Fruit fly (Drosophila melanogaster) whole organism, embryonic: ENCODE measurements around the gene Gr64d.

Experiments used
- B-H2 ChIP-seq: fragments of 200-800 bp; sonication (Bioruptor generic); optimal IDR thresholded peaks from 2 replicates; lab custom pipeline; 2018; ENCODE audit warnings: missing biosample characterization, mild to moderate bottlenecking, missing genetic modification characterization
- CG10543 ChIP-seq: fragments of 200-800 bp; sonication (Bioruptor generic); optimal IDR thresholded peaks from 3 replicates; lab custom pipeline; 2017; ENCODE audit warnings: missing biosample characterization, mild to moderate bottlenecking, missing genetic modification characterization, moderate library complexity
- CG10979 ChIP-seq: fragments of 200-800 bp; sonication (Bioruptor generic); optimal IDR thresholded peaks from 2 replicates; lab custom pipeline; 2018; ENCODE audit warnings: missing biosample characterization, mild to moderate bottlenecking, missing genetic modification characterization, moderate library complexity
- CG12659 ChIP-seq: fragments of 200-800 bp; sonication (Bioruptor generic); optimal IDR thresholded peaks from 3 replicates; lab custom pipeline; 2017; ENCODE audit warnings: mild to moderate bottlenecking, missing biosample characterization, missing genetic modification reagents, missing genetic modification characterization
- CG12942 ChIP-seq: fragments of 200-800 bp; sonication (Bioruptor generic); optimal IDR thresholded peaks from 3 replicates; lab custom pipeline; 2016; ENCODE audit warnings: missing biosample characterization, missing genetic modification characterization
- CG13424 ChIP-seq: fragments of 200-800 bp; sonication (Bioruptor generic); optimal IDR thresholded peaks from 2 replicates; lab custom pipeline; 2019; ENCODE audit warnings: missing biosample characterization, mild to moderate bottlenecking, missing genetic modification characterization, moderate library complexity
- CG13624 ChIP-seq: fragments of 200-800 bp; sonication (Bioruptor generic); optimal IDR thresholded peaks from 2 replicates; lab custom pipeline; 2016; ENCODE audit warnings: missing biosample characterization, missing genetic modification characterization
- CG13775 ChIP-seq: fragments of 200-800 bp; sonication (Bioruptor generic); optimal IDR thresholded peaks from 3 replicates; lab custom pipeline; 2017; ENCODE audit warnings: missing biosample characterization, mild to moderate bottlenecking, missing genetic modification characterization
- CG13894 ChIP-seq: fragments of 200-800 bp; sonication (Bioruptor generic); optimal IDR thresholded peaks from 3 replicates; lab custom pipeline; 2018; ENCODE audit warnings: missing biosample characterization, mild to moderate bottlenecking, missing genetic modification characterization, moderate library complexity
- CG15269 ChIP-seq: fragments of 200-800 bp; sonication (Bioruptor generic); optimal IDR thresholded peaks from 2 replicates; lab custom pipeline; 2018; ENCODE audit warnings: missing biosample characterization, mild to moderate bottlenecking, missing genetic modification characterization, moderate library complexity
- CG17361 ChIP-seq: fragments of 200-800 bp; sonication (Bioruptor generic); IDR thresholded peaks from 3 replicates; pipeline ENCODE4 v1.3.6; 2022; ENCODE audit warnings: missing biosample characterization, missing genetic modification characterization
- CG18262 ChIP-seq: fragments of 200-800 bp; optimal IDR thresholded peaks from 3 replicates; lab custom pipeline; 2019; ENCODE audit warnings: missing biosample characterization, mild to moderate bottlenecking, missing genetic modification characterization, moderate library complexity
- CG18599 ChIP-seq: fragments of 200-800 bp; sonication (Bioruptor generic); optimal IDR thresholded peaks from 3 replicates; lab custom pipeline; 2017; ENCODE audit warnings: missing biosample characterization, missing genetic modification characterization, mild to moderate bottlenecking, moderate library complexity, missing genetic modification reagents
- CG18619 ChIP-seq: fragments of 200-800 bp; sonication (Bioruptor generic); optimal IDR thresholded peaks from 3 replicates; lab custom pipeline; 2017; ENCODE audit warnings: missing biosample characterization, mild to moderate bottlenecking, missing genetic modification characterization
- CG2678 ChIP-seq: fragments of 200-800 bp; sonication (Bioruptor generic); optimal IDR thresholded peaks from 3 replicates; lab custom pipeline; 2019; ENCODE audit warnings: missing biosample characterization, mild to moderate bottlenecking, missing genetic modification characterization, moderate library complexity
- CG31441 ChIP-seq: fragments of 200-800 bp; sonication (Bioruptor generic); IDR thresholded peaks from 2 replicates; pipeline ENCODE4 v1.3.6; 2022; ENCODE audit warnings: missing biosample characterization, missing genetic modification characterization
- CG32532 ChIP-seq: fragments of 200-800 bp; sonication (Bioruptor generic); IDR thresholded peaks from 2 replicates; pipeline ENCODE4 v1.3.6; 2022; ENCODE audit warnings: missing biosample characterization, missing genetic modification characterization
- CG3281 ChIP-seq: fragments of 200-800 bp; sonication (Bioruptor generic); optimal IDR thresholded peaks from 3 replicates; lab custom pipeline; 2017; ENCODE audit warnings: missing biosample characterization, mild to moderate bottlenecking, missing genetic modification characterization
- CG4424 ChIP-seq: fragments of 200-800 bp; sonication (Bioruptor generic); optimal IDR thresholded peaks from 3 replicates; lab custom pipeline; 2016; ENCODE audit warnings: missing biosample characterization, missing genetic modification characterization
- CG6689 ChIP-seq: fragments of 200-800 bp; sonication (Bioruptor generic); IDR thresholded peaks from 2 replicates; pipeline ENCODE4 v1.3.6; 2022; ENCODE audit warnings: missing biosample characterization, missing genetic modification characterization
- CG8388 ChIP-seq: fragments of 200-800 bp; sonication (Bioruptor generic); optimal IDR thresholded peaks from 2 replicates; lab custom pipeline; 2019; ENCODE audit warnings: missing biosample characterization, mild to moderate bottlenecking, missing genetic modification characterization, moderate library complexity
- CG9932 ChIP-seq: fragments of 200-800 bp; sonication (Bioruptor generic); IDR thresholded peaks from 2 replicates; pipeline ENCODE4 v1.3.6; 2022; ENCODE audit warnings: missing biosample characterization, missing genetic modification characterization
- CoRest ChIP-seq: fragments of 200-800 bp; sonication (Bioruptor generic); optimal IDR thresholded peaks from 3 replicates; lab custom pipeline; 2018; ENCODE audit warnings: missing biosample characterization, mild to moderate bottlenecking, missing genetic modification characterization, moderate library complexity
- Ets65A ChIP-seq: fragments of 200-800 bp; sonication (Bioruptor generic); peaks from one replicate; lab custom pipeline; 2016; ENCODE audit warnings: missing biosample characterization, missing genetic modification characterization
- Fer1 ChIP-seq: fragments of 200-800 bp; sonication (Bioruptor generic); optimal IDR thresholded peaks from 2 replicates; lab custom pipeline; 2017; ENCODE audit warnings: missing biosample characterization, mild to moderate bottlenecking, missing genetic modification characterization
- Hand ChIP-seq: fragments of 200-800 bp; sonication (Bioruptor generic); optimal IDR thresholded peaks from 2 replicates; lab custom pipeline; 2017; ENCODE audit warnings: mild to moderate bottlenecking, missing biosample characterization, missing genetic modification reagents, missing genetic modification characterization
- Hr3 ChIP-seq: fragments of 200-800 bp; sonication (Bioruptor generic); optimal IDR thresholded peaks from 3 replicates; lab custom pipeline; 2016; ENCODE audit warnings: missing biosample characterization, missing genetic modification characterization
- Hr51 ChIP-seq, 2 experiments: fragments of 200-800 bp; sonication (Bioruptor generic); optimal IDR thresholded peaks; 2 replicates in 1 of 2; 3 replicates in 1 of 2; lab custom pipeline; 2016 to 2018; ENCODE audit warnings: missing biosample characterization in 2 of 2, missing genetic modification characterization in 2 of 2, mild to moderate bottlenecking in 1 of 2, moderate library complexity in 1 of 2
- MTF-1 ChIP-seq: fragments of 200-800 bp; sonication (Bioruptor generic); optimal IDR thresholded peaks from 2 replicates; lab custom pipeline; 2018; ENCODE audit warnings: missing biosample characterization, mild to moderate bottlenecking, missing genetic modification characterization, borderline replicate concordance
- Meics ChIP-seq: fragments of 200-800 bp; sonication (Bioruptor generic); optimal IDR thresholded peaks from 2 replicates; lab custom pipeline; 2017; ENCODE audit warnings: missing biosample characterization, mild to moderate bottlenecking, missing genetic modification characterization
- Nf-YB ChIP-seq: fragments of 200-800 bp; sonication (Bioruptor generic); optimal IDR thresholded peaks from 3 replicates; lab custom pipeline; 2019; ENCODE audit warnings: missing biosample characterization, mild to moderate bottlenecking, missing genetic modification characterization, moderate library complexity
- Ptx1 ChIP-seq: fragments of 200-800 bp; sonication (Bioruptor generic); IDR thresholded peaks from 2 replicates; pipeline ENCODE4 v1.3.6; 2022; ENCODE audit warnings: missing biosample characterization, missing genetic modification characterization
- Rfx ChIP-seq: fragments of 200-800 bp; sonication (Bioruptor generic); IDR thresholded peaks from 2 replicates; pipeline ENCODE4 v1.3.6; 2022; ENCODE audit warnings: missing biosample characterization, missing genetic modification characterization
- Sox100B ChIP-seq: fragments of 200-800 bp; sonication (Bioruptor generic); optimal IDR thresholded peaks from 3 replicates; lab custom pipeline; 2018; ENCODE audit warnings: missing biosample characterization, mild to moderate bottlenecking, missing genetic modification characterization
- abd-A ChIP-seq: fragments of 200-800 bp; sonication (Bioruptor generic); optimal IDR thresholded peaks from 3 replicates; lab custom pipeline; 2019; ENCODE audit warnings: missing biosample characterization, mild to moderate bottlenecking, missing genetic modification characterization, moderate library complexity
- ci ChIP-seq: fragments of 200-800 bp; sonication (Bioruptor generic); IDR thresholded peaks from 3 replicates; pipeline ENCODE4 v1.3.6; 2022; ENCODE audit warnings: missing biosample characterization, missing genetic modification characterization
- dpn ChIP-seq, 2 experiments: fragments of 200-800 bp; sonication (Bioruptor generic); optimal IDR thresholded peaks; 3 replicates each; lab custom pipeline; 2016; ENCODE audit warnings: missing biosample characterization in 2 of 2, missing genetic modification characterization in 2 of 2
- eve ChIP-seq, 2 experiments: fragments of >200 bp; optimal IDR thresholded peaks; 2 replicates each; lab custom pipeline; 2017; ENCODE audit warnings: missing biosample characterization in 2 of 2, missing genetic modification characterization in 2 of 2
- gem ChIP-seq: fragments of 200-800 bp; sonication (Bioruptor generic); optimal IDR thresholded peaks from 2 replicates; lab custom pipeline; 2019; ENCODE audit warnings: missing biosample characterization, mild to moderate bottlenecking, missing genetic modification characterization, moderate library complexity
- gt ChIP-seq: fragments of 200-800 bp; sonication (Bioruptor generic); IDR thresholded peaks from 2 replicates; pipeline ENCODE4 v1.3.6; 2022; ENCODE audit warnings: missing biosample characterization, missing genetic modification characterization
- h ChIP-seq: fragments of >200 bp; optimal IDR thresholded peaks from 2 replicates; lab custom pipeline; 2017
- lab ChIP-seq: fragments of 200-800 bp; sonication (Bioruptor generic); optimal IDR thresholded peaks from 3 replicates; lab custom pipeline; 2017; ENCODE audit warnings: missing biosample characterization, missing genetic modification characterization, mild to moderate bottlenecking, moderate library complexity, missing genetic modification reagents
- lola ChIP-seq, 3 experiments: fragments of >200 bp in 2 of 3; fragments of 200-800 bp in 1 of 3; sonication (Bioruptor generic) in 1 of 3; optimal IDR thresholded peaks; 2 replicates each; lab custom pipeline; 2017 to 2019; ENCODE audit warnings: missing biosample characterization in 3 of 3, missing genetic modification characterization in 3 of 3, mild to moderate bottlenecking in 1 of 3, moderate library complexity in 1 of 3
- org-1 ChIP-seq: fragments of 200-800 bp; sonication (Bioruptor generic); optimal IDR thresholded peaks from 2 replicates; lab custom pipeline; 2017; ENCODE audit warnings: missing biosample characterization, missing genetic modification characterization
- seq ChIP-seq: fragments of 200-800 bp; sonication (Bioruptor generic); IDR thresholded peaks from 2 replicates; pipeline ENCODE4 v1.3.6; 2022; ENCODE audit warnings: missing biosample characterization, missing genetic modification characterization
- slbo ChIP-seq: fragments of 200-800 bp; sonication (Bioruptor generic); IDR thresholded peaks from 2 replicates; pipeline ENCODE4 v1.3.6; 2022; ENCODE audit warnings: missing biosample characterization, missing genetic modification characterization
- sr ChIP-seq: fragments of 200-800 bp; sonication (Bioruptor generic); IDR thresholded peaks from 3 replicates; pipeline ENCODE4 v1.3.6; 2022; ENCODE audit warnings: missing biosample characterization, missing genetic modification characterization
- trem ChIP-seq: fragments of 200-800 bp; optimal IDR thresholded peaks from 3 replicates; lab custom pipeline; 2019; ENCODE audit warnings: missing biosample characterization, mild to moderate bottlenecking, missing genetic modification characterization, moderate library complexity
- vfl ChIP-seq: fragments of 200-800 bp; sonication (Bioruptor generic); optimal IDR thresholded peaks from 2 replicates; lab custom pipeline; 2016; ENCODE audit warnings: missing biosample characterization, missing genetic modification characterization

Gene Gr64d

DNA sequence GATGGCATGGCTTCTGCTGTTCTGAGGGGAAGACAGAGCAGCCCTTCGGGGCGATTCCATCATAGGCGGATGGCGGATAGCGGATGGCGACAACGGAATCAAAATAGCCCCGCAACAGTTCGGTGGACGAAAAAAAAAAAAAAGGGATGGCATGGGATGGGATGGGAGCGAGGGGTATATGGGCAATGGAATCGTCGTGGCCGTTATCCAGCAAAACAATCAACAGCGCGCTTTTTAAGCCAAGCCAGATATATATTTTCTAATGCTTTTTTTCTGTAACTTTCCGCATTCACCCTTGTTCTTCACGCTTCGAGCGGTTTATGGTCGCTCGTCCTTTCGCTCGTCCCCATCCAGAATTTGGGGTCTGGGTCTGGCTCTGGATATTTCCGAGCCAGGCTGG is 36.3 kb upstream of the Gr64d start (continued):
- TF ChIP-seq MTF-1 = no peak
- TF ChIP-seq vfl = no peak
- TF ChIP-seq CG32532 = 0 out of 2 replicates have a peak, but pooled peaks have one; percentile 11
- TF ChIP-seq CG13894 = peak; percentile 88

DNA sequence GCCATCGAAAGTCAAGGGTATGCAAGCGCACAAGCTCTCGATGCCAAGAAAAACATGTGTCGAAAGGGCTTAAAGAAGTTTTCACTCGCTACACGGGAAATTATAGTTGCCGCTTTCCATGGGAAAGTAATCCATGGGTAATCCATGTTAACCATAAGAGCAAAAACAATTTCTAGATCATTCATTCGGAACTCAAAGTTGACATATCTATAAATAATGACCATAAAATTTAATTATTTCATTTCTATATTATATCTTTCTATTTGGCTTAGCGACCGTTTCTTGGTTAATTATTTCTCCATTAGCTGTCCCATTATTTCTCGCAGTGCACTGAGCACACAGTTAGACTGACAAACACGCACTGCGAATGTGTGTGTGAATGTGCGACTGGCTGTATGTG is 31.2 kb upstream of the Gr64d start:
- peak; percentile 62 for TF ChIP-seq CoRest
- peak; percentile 33 for TF ChIP-seq Fer1 (GFP tag; lab: Kevin White, UChicago)
- TF ChIP-seq h (lab: Kevin White, UChicago) = no peak
- peak; percentile 49 for TF ChIP-seq CG18599 (GFP tag; lab: Kevin White, UChicago)
- TF ChIP-seq Hr3 (GFP tag; lab: Kevin White, UChicago) = peak; percentile 25
- TF ChIP-seq CG2678 (tag; lab: Kevin White, UChicago) = peak; percentile 53
- no peak for TF ChIP-seq sr (GFP tag; lab: Robert Waterston, UW)
- TF ChIP-seq dpn (GFP tag; optimal IDR thresholded peaks at IDR 0.05; lab: Kevin White, UChicago) = peak in 1 of 2 experiments; percentile 21
- peak; percentile 22; the same call in 1 of the 2 replicates for TF ChIP-seq CG31441 (GFP tag; lab: Robert Waterston, UW)
- TF ChIP-seq CG3281 (GFP tag; lab: Kevin White, UChicago) = peak; percentile 46
- 0 out of 2 replicates have a peak, but pooled peaks have one; percentile 9 for TF ChIP-seq Ptx1 (GFP tag; lab: Robert Waterston, UW)
- TF ChIP-seq CG18619 (GFP tag; lab: Kevin White, UChicago) = peak; percentile 59
- TF ChIP-seq CG15269 = peak; percentile 61
- TF ChIP-seq CG12942 = no peak
- peak; percentile 1 for TF ChIP-seq org-1 (GFP tag; lab: Kevin White, UChicago)
- peak; percentile 17 for TF ChIP-seq CG10979
- TF ChIP-seq Sox100B (GFP tag; lab: Kevin White, UChicago) = peak; percentile 28
- peak; percentile 32; the same call in 1 of the 2 replicates for TF ChIP-seq Rfx (GFP tag; lab: Robert Waterston, UW)
- TF ChIP-seq Ets65A (GFP tag; lab: Kevin White, UChicago) = peak; percentile 86
- TF ChIP-seq gt (GFP tag; lab: Robert Waterston, UW) = no peak
- TF ChIP-seq CG13424 = peak; percentile 67
- no peak for TF ChIP-seq trem
- peak; percentile 18; the same call in 1 of the 2 replicates for TF ChIP-seq CG9932 (GFP tag; lab: Robert Waterston, UW)
- TF ChIP-seq CG8388 (GFP tag; lab: Kevin White, UChicago) = peak; percentile 17
- TF ChIP-seq B-H2 (GFP tag; lab: Kevin White, UChicago) = no peak
- TF ChIP-seq CG10543 = peak; percentile 41
- 0 out of 3 replicates have a peak, but pooled peaks have one; percentile 26 for TF ChIP-seq ci
- peak; percentile 58; the same call in 1 of the 3 replicates for TF ChIP-seq CG17361 (GFP tag; lab: Robert Waterston, UW)
- TF ChIP-seq Meics (GFP tag; lab: Kevin White, UChicago) = peak; percentile 57
- TF ChIP-seq CG13775 (GFP tag; lab: Kevin White, UChicago) = peak; percentile 38
- TF ChIP-seq lab (GFP tag; lab: Kevin White, UChicago) = peak; percentile 33
- no peak for TF ChIP-seq seq
- TF ChIP-seq Hr51 (GFP tag; optimal IDR thresholded peaks at IDR 0.05; lab: Kevin White, UChicago) = peak in 1 of 2 experiments; percentile 57
- TF ChIP-seq Nf-YB (GFP tag; lab: Kevin White, UChicago) = peak; percentile 12
- TF ChIP-seq Hand (GFP tag; lab: Kevin White, UChicago) = peak; percentile 75
- TF ChIP-seq slbo (GFP tag; lab: Robert Waterston, UW) = peak; percentile 22; the same call in 1 of the 2 replicates
- TF ChIP-seq CG6689 (GFP tag; lab: Robert Waterston, UW) = peak; percentile 6; the same call in 1 of the 2 replicates
- TF ChIP-seq CG13624 (GFP tag; lab: Kevin White, UChicago) = no peak
- no peak for TF ChIP-seq abd-A (tag; lab: Kevin White, UChicago)
- peak; percentile 9 for TF ChIP-seq CG4424
- peak; percentile 60 for TF ChIP-seq gem (tag; lab: Kevin White, UChicago)
- TF ChIP-seq lola (GFP tag; optimal IDR thresholded peaks at IDR 0.05; lab: Kevin White, UChicago) = peak in 1 of 3 experiments; percentile 26
- peak; percentile 46 for TF ChIP-seq CG12659
- peak; percentile 44 for TF ChIP-seq CG18262
- TF ChIP-seq eve (GFP tag; optimal IDR thresholded peaks at IDR 0.05; lab: Kevin White, UChicago) = peak in 1 of 2 experiments; percentile 73
